Fruit fly (Drosophila melanogaster) whole organism, embryonic: ENCODE results near the gene p115.

ENCODE experiments used
- B-H2 ChIP-seq: fragments of 200-800 bp; sonication (Bioruptor generic); optimal IDR thresholded peaks from 2 replicates; lab custom pipeline; 2018; ENCODE audit warnings: missing biosample characterization, mild to moderate bottlenecking, missing genetic modification characterization
- CG12104 ChIP-seq: fragments of 200-800 bp; sonication (Bioruptor generic); optimal IDR thresholded peaks from 3 replicates; lab custom pipeline; 2016; ENCODE audit warnings: missing biosample characterization, missing genetic modification characterization
- CG12155 ChIP-seq: fragments of 200-800 bp; sonication (Bioruptor generic); optimal IDR thresholded peaks from 3 replicates; lab custom pipeline; 2016; ENCODE audit warnings: missing biosample characterization, missing genetic modification characterization
- CG13287 ChIP-seq: fragments of 200-800 bp; sonication (Bioruptor generic); IDR thresholded peaks from 2 replicates; pipeline ENCODE4 v1.3.6; 2022; ENCODE audit warnings: missing biosample characterization, missing genetic modification characterization; ENCODE audit not compliant: partially characterized antibody
- CG13624 ChIP-seq: fragments of 200-800 bp; sonication (Bioruptor generic); optimal IDR thresholded peaks from 2 replicates; lab custom pipeline; 2016; ENCODE audit warnings: missing biosample characterization, missing genetic modification characterization
- CG14710 ChIP-seq: fragments of 200-800 bp; sonication (Bioruptor generic); optimal IDR thresholded peaks from 3 replicates; lab custom pipeline; 2019; ENCODE audit warnings: missing biosample characterization, mild to moderate bottlenecking, missing genetic modification characterization, moderate library complexity
- CG15073 ChIP-seq: fragments of 200-800 bp; sonication (Bioruptor generic); optimal IDR thresholded peaks from 2 replicates; lab custom pipeline; 2016; ENCODE audit warnings: missing biosample characterization, missing genetic modification characterization
- CG1529 ChIP-seq: fragments of 200-800 bp; sonication (Bioruptor generic); optimal IDR thresholded peaks from 3 replicates; lab custom pipeline; 2018; ENCODE audit warnings: missing biosample characterization, missing genetic modification characterization
- CG17359 ChIP-seq: fragments of 200-800 bp; sonication (Bioruptor generic); optimal IDR thresholded peaks from 3 replicates; lab custom pipeline; 2018; ENCODE audit warnings: missing biosample characterization, mild to moderate bottlenecking, missing genetic modification characterization, moderate library complexity
- CG17361 ChIP-seq: fragments of 200-800 bp; sonication (Bioruptor generic); IDR thresholded peaks from 3 replicates; pipeline ENCODE4 v1.3.6; 2022; ENCODE audit warnings: missing biosample characterization, missing genetic modification characterization
- CG1832 ChIP-seq: fragments of 200-800 bp; sonication (Bioruptor generic); optimal IDR thresholded peaks from 2 replicates; lab custom pipeline; 2017; ENCODE audit warnings: missing biosample characterization, mild to moderate bottlenecking, missing genetic modification characterization, inconsistent platforms
- CG34224 ChIP-seq: fragments of 200-800 bp; sonication (Bioruptor generic); IDR thresholded peaks from 3 replicates; pipeline ENCODE4 v1.3.6; 2022; ENCODE audit warnings: missing biosample characterization, missing genetic modification characterization; ENCODE audit not compliant: partially characterized antibody
- CG4360 ChIP-seq: fragments of 200-800 bp; sonication (Bioruptor generic); IDR thresholded peaks from 2 replicates; pipeline ENCODE4 v1.3.6; 2022; ENCODE audit warnings: missing biosample characterization, missing genetic modification characterization
- CG4424 ChIP-seq: fragments of 200-800 bp; sonication (Bioruptor generic); optimal IDR thresholded peaks from 3 replicates; lab custom pipeline; 2016; ENCODE audit warnings: missing biosample characterization, missing genetic modification characterization
- Deaf1 ChIP-seq: fragments of 200-800 bp; optimal IDR thresholded peaks from 3 replicates; lab custom pipeline; 2019; ENCODE audit warnings: missing biosample characterization, mild to moderate bottlenecking, missing genetic modification characterization, moderate library complexity
- Hr78 ChIP-seq, 2 experiments: fragments of 200-800 bp in 1 of 2; fragments of >200 bp in 1 of 2; sonication (Bioruptor generic) in 1 of 2; optimal IDR thresholded peaks; 2 replicates each; lab custom pipeline; 2017 to 2019; ENCODE audit warnings: missing biosample characterization in 2 of 2, missing genetic modification characterization in 2 of 2, mild to moderate bottlenecking in 1 of 2, moderate library complexity in 1 of 2
- MTF-1 ChIP-seq: fragments of 200-800 bp; sonication (Bioruptor generic); optimal IDR thresholded peaks from 2 replicates; lab custom pipeline; 2018; ENCODE audit warnings: missing biosample characterization, mild to moderate bottlenecking, missing genetic modification characterization, borderline replicate concordance
- Max ChIP-seq: fragments of 200-800 bp; sonication (Bioruptor generic); optimal IDR thresholded peaks from 2 replicates; lab custom pipeline; 2016; ENCODE audit warnings: missing biosample characterization, mild to moderate bottlenecking, missing genetic modification characterization
- Med ChIP-seq: fragments of 200-800 bp; sonication (Bioruptor generic); peaks from one replicate; lab custom pipeline; 2016; ENCODE audit warnings: missing biosample characterization, missing genetic modification characterization, mild to moderate bottlenecking, inconsistent platforms, moderate library complexity
- NK7.1 ChIP-seq: fragments of 200-800 bp; sonication (Bioruptor generic); optimal IDR thresholded peaks from 3 replicates; lab custom pipeline; 2016; ENCODE audit warnings: missing biosample characterization, missing genetic modification characterization
- Stat92E ChIP-seq, 3 experiments: fragments of >200 bp in 2 of 3; fragments of 200-800 bp in 1 of 3; sonication (Bioruptor generic) in 1 of 3; optimal IDR thresholded peaks; 2 replicates each; lab custom pipeline; 2017 to 2019; ENCODE audit warnings: missing biosample characterization in 3 of 3, missing genetic modification characterization in 3 of 3, mild to moderate bottlenecking in 1 of 3, moderate library complexity in 1 of 3
- Trl ChIP-seq, 3 experiments: fragments of >200 bp in 2 of 3; fragments of 200-800 bp in 1 of 3; sonication (Bioruptor generic) in 1 of 3; optimal IDR thresholded peaks; 2 replicates in 1 of 3; 3 replicates in 2 of 3; lab custom pipeline; 2016 to 2017; ENCODE audit warnings: missing biosample characterization in 1 of 3, missing genetic modification characterization in 1 of 3
- Usf ChIP-seq: fragments of 200-800 bp; sonication (Bioruptor generic); optimal IDR thresholded peaks from 2 replicates; lab custom pipeline; 2017; ENCODE audit warnings: missing genotype, missing biosample characterization, missing genetic modification characterization
- ap ChIP-seq: fragments of 200-800 bp; sonication (Bioruptor generic); IDR thresholded peaks from 2 replicates; pipeline ENCODE4 v1.3.6; 2022; ENCODE audit warnings: missing biosample characterization, missing genetic modification characterization
- bigmax ChIP-seq: fragments of 200-800 bp; sonication (Bioruptor generic); optimal IDR thresholded peaks from 2 replicates; lab custom pipeline; 2018; ENCODE audit warnings: missing biosample characterization, mild to moderate bottlenecking, missing genetic modification characterization
- bsh ChIP-seq, 2 experiments: fragments of 200-800 bp; sonication (Bioruptor generic); optimal IDR thresholded peaks; 2 replicates each; lab custom pipeline; 2017 to 2018; ENCODE audit warnings: mild to moderate bottlenecking in 2 of 2, missing biosample characterization in 2 of 2, missing genetic modification characterization in 2 of 2, moderate library complexity in 1 of 2
- cg ChIP-seq: fragments of 200-800 bp; sonication (Bioruptor generic); optimal IDR thresholded peaks from 3 replicates; lab custom pipeline; 2019; ENCODE audit warnings: missing biosample characterization, mild to moderate bottlenecking, missing genetic modification characterization, moderate library complexity
- chinmo ChIP-seq: fragments of 200-800 bp; sonication (Bioruptor generic); IDR thresholded peaks from 4 replicates; pipeline ENCODE4 v1.3.6; 2022; ENCODE audit warnings: missing biosample characterization, missing genetic modification characterization; ENCODE audit not compliant: partially characterized antibody
- crc ChIP-seq: fragments of 200-800 bp; sonication (Bioruptor generic); optimal IDR thresholded peaks from 2 replicates; lab custom pipeline; 2016; ENCODE audit warnings: missing biosample characterization, missing genetic modification characterization
- crol ChIP-seq: fragments of 200-800 bp; sonication (Bioruptor generic); IDR thresholded peaks from 2 replicates; pipeline ENCODE4 v1.3.6; 2022; ENCODE audit warnings: missing biosample characterization, missing genetic modification characterization
- gcm2 ChIP-seq: fragments of 200-800 bp; sonication (Bioruptor generic); optimal IDR thresholded peaks from 2 replicates; lab custom pipeline; 2016; ENCODE audit warnings: missing biosample characterization, missing genetic modification characterization
- hbn ChIP-seq: fragments of 200-800 bp; sonication (Bioruptor generic); IDR thresholded peaks from 2 replicates; pipeline ENCODE4 v1.3.6; 2022; ENCODE audit warnings: missing biosample characterization, missing genetic modification characterization; ENCODE audit not compliant: partially characterized antibody
- jigr1 ChIP-seq: fragments of 200-800 bp; sonication (Bioruptor generic); IDR thresholded peaks from 3 replicates; pipeline ENCODE4 v1.3.6; 2022; ENCODE audit warnings: missing biosample characterization, missing genetic modification characterization
- kni ChIP-seq: fragments of 200-800 bp; sonication (Bioruptor generic); optimal IDR thresholded peaks from 3 replicates; lab custom pipeline; 2017; ENCODE audit warnings: mild to moderate bottlenecking, missing biosample characterization, missing genetic modification reagents, missing genetic modification characterization
- nerfin-1 ChIP-seq: fragments of 200-800 bp; sonication (Bioruptor generic); optimal IDR thresholded peaks from 3 replicates; lab custom pipeline; 2019; ENCODE audit warnings: missing biosample characterization, mild to moderate bottlenecking, missing genetic modification characterization, moderate library complexity
- nom ChIP-seq: fragments of 200-800 bp; sonication (Bioruptor generic); optimal IDR thresholded peaks from 2 replicates; lab custom pipeline; 2017; ENCODE audit warnings: missing biosample characterization, missing genetic modification characterization, mild to moderate bottlenecking, moderate library complexity, missing genetic modification reagents
- onecut ChIP-seq: fragments of 200-800 bp; sonication (Bioruptor generic); IDR thresholded peaks from 2 replicates; pipeline ENCODE4 v1.3.6; 2022; ENCODE audit warnings: missing biosample characterization, missing genetic modification characterization
- pros ChIP-seq: fragments of 200-800 bp; sonication (Bioruptor generic); optimal IDR thresholded peaks from 3 replicates; lab custom pipeline; 2019; ENCODE audit warnings: missing biosample characterization, mild to moderate bottlenecking, missing genetic modification characterization, moderate library complexity
- seq ChIP-seq: fragments of 200-800 bp; sonication (Bioruptor generic); IDR thresholded peaks from 2 replicates; pipeline ENCODE4 v1.3.6; 2022; ENCODE audit warnings: missing biosample characterization, missing genetic modification characterization
- zfh1 ChIP-seq: fragments of 200-800 bp; sonication (Bioruptor generic); IDR thresholded peaks from 3 replicates; pipeline ENCODE4 v1.3.6; 2022; ENCODE audit warnings: missing biosample characterization, missing genetic modification characterization

p115 gene

dm6 chrX:7930236-7931027 lies 36.6 kb downstream of the p115 start:
- peak in 1 of 2 experiments; percentile 9 for TF ChIP-seq bsh (GFP tag; optimal IDR thresholded peaks at IDR 0.05; lab: Kevin White, UChicago)
- peak; percentile 1 for TF ChIP-seq nerfin-1
- no peak for TF ChIP-seq CG12155 (GFP tag; lab: Kevin White, UChicago)
- TF ChIP-seq Med (GFP tag; lab: Kevin White, UChicago), result peak; percentile 65
- 0 out of 4 replicates have a peak, but pooled peaks have one; percentile 46 for TF ChIP-seq chinmo (GFP tag; lab: Robert Waterston, UW)
- peak; percentile 76 for TF ChIP-seq nom
- TF ChIP-seq CG15073 (GFP tag; lab: Kevin White, UChicago), result no peak
- TF ChIP-seq hbn, result no peak; the same call in 1 of the 2 replicates
- no peak for TF ChIP-seq NK7.1 (GFP tag; lab: Kevin White, UChicago)
- no peak for TF ChIP-seq CG4424 (GFP tag; lab: Kevin White, UChicago)
- TF ChIP-seq CG13624 (GFP tag; lab: Kevin White, UChicago), result no peak
- no peak for TF ChIP-seq CG14710
- no peak for TF ChIP-seq ap (GFP tag; lab: Robert Waterston, UW)
- peak; percentile 25; the same call in 1 of the 2 replicates for TF ChIP-seq seq
- 0 out of 3 replicates have a peak, but pooled peaks have one; percentile 15 for TF ChIP-seq CG34224 (GFP tag; lab: Robert Waterston, UW)
- TF ChIP-seq Max (GFP tag; lab: Kevin White, UChicago), result no peak
- TF ChIP-seq crc (GFP tag; lab: Kevin White, UChicago), result no peak
- TF ChIP-seq cg (GFP tag; lab: Kevin White, UChicago), result peak; percentile 83
- peak in 1 of 3 experiments; percentile 13 for TF ChIP-seq Stat92E (GFP tag; optimal IDR thresholded peaks at IDR 0.05; lab: Kevin White, UChicago)
- no peak for TF ChIP-seq CG1529
- peak; percentile 98 for TF ChIP-seq onecut (GFP tag; lab: Robert Waterston, UW)
- peak; percentile 27 for TF ChIP-seq Deaf1 (tag; lab: Kevin White, UChicago)
- no peak for TF ChIP-seq bigmax (GFP tag; lab: Kevin White, UChicago)
- TF ChIP-seq gcm2 (GFP tag; lab: Kevin White, UChicago), result no peak
- TF ChIP-seq crol, result peak; percentile 94
- no peak for TF ChIP-seq B-H2 (GFP tag; lab: Kevin White, UChicago)
- TF ChIP-seq Usf (GFP tag; lab: Kevin White, UChicago), result no peak
- TF ChIP-seq CG1832 (GFP tag; lab: Kevin White, UChicago), result peak; percentile 6
- TF ChIP-seq zfh1 (GFP tag; lab: Robert Waterston, UW), result no peak
- TF ChIP-seq CG13287 (GFP tag; lab: Robert Waterston, UW), result peak; percentile 11
- TF ChIP-seq MTF-1 (GFP tag; lab: Kevin White, UChicago), result peak; percentile 87
- TF ChIP-seq jigr1 (GFP tag; lab: Robert Waterston, UW), result no peak
- no peak for TF ChIP-seq CG12104
- TF ChIP-seq CG17359, result no peak
- TF ChIP-seq pros, result peak; percentile 72
- TF ChIP-seq CG4360 (GFP tag; lab: Robert Waterston, UW), result no peak
- TF ChIP-seq Trl (optimal IDR thresholded peaks at IDR 0.05; lab: Kevin White, UChicago), result peak in 1 of 2 experiments; percentile 91
- TF ChIP-seq Trl (GFP tag; optimal IDR thresholded peaks at IDR 0.05; lab: Kevin White, UChicago), result no peak
- TF ChIP-seq kni (GFP tag; lab: Kevin White, UChicago), result peak; percentile 76
- TF ChIP-seq CG17361 (GFP tag; lab: Robert Waterston, UW), result no peak
- peak in 1 of 2 experiments; percentile 30 for TF ChIP-seq Hr78 (GFP tag; optimal IDR thresholded peaks at IDR 0.05; lab: Kevin White, UChicago)
